Worm (Caenorhabditis elegans): ENCODE data around the gene pcm-1.

Gene pcm-1

ce11 chrV:5991490-5992069 is 27.9 kb upstream of the pcm-1 start:
- TF ChIP-seq pqm-1 (tag; optimal IDR thresholded peaks at IDR 0.05) (peak; percentile 20), elt-2 (tag; optimal IDR thresholded peaks at IDR 0.05) (peak; percentile 70), hmg-11 (tag; optimal IDR thresholded peaks at IDR 0.05) (peak; percentile 78), mml-1 (tag; optimal IDR thresholded peaks at IDR 0.05) (no peak), pha-4 (tag; optimal IDR thresholded peaks at IDR 0.05) (no peak), lin-39 (tag; optimal IDR thresholded peaks at IDR 0.05) (peak; percentile 57), unc-62 (GFP tag; optimal IDR thresholded peaks at IDR 0.05) (no peak), elt-3 (tag; optimal IDR thresholded peaks at IDR 0.05) (no peak), nhr-43 (tag; optimal IDR thresholded peaks at IDR 0.05; ENCODE audit: poor library complexity, severe bottlenecking) (no peak), jun-1 (tag; optimal IDR thresholded peaks at IDR 0.05) (no peak), egl-27 (tag; optimal IDR thresholded peaks at IDR 0.05) (peak; percentile 34), nhr-76 (tag; optimal IDR thresholded peaks at IDR 0.05) (no peak), ZK546.5 (tag; optimal IDR thresholded peaks at IDR 0.05) (no peak), fkh-2 (tag; optimal IDR thresholded peaks at IDR 0.05) (no peak), eor-1 (tag; optimal IDR thresholded peaks at IDR 0.05) (no peak), nhr-11 (tag; optimal IDR thresholded peaks at IDR 0.05) (no peak), aly-2 (tag; optimal IDR thresholded peaks at IDR 0.05) (no peak), snpc-4 (tag; optimal IDR thresholded peaks at IDR 0.05) (peak; percentile 26), sea-2 (GFP tag; optimal IDR thresholded peaks at IDR 0.05) (peak; percentile 44), fkh-10 (GFP tag; optimal IDR thresholded peaks at IDR 0.05) (peak; percentile 15), nhr-28 (tag; optimal IDR thresholded peaks at IDR 0.05) (no peak), nfya-1 (tag; optimal IDR thresholded peaks at IDR 0.05; ENCODE audit: insufficient read depth) (peak; percentile 68), mdl-1 (tag; optimal IDR thresholded peaks at IDR 0.05) (no peak), ceh-16 (tag; optimal IDR thresholded peaks at IDR 0.05) (no peak), ceh-28 (tag; optimal IDR thresholded peaks at IDR 0.05) (peak; percentile 25), tbx-2 (tag; optimal IDR thresholded peaks at IDR 0.05) (no peak), lsy-12 (tag; optimal IDR thresholded peaks at IDR 0.05) (no peak), skn-1 (tag; optimal IDR thresholded peaks at IDR 0.05) (peak; percentile 26), nhr-23 (tag; optimal IDR thresholded peaks at IDR 0.05) (no peak), daf-12 (tag; optimal IDR thresholded peaks at IDR 0.05) (no peak), lin-15B (tag; optimal IDR thresholded peaks at IDR 0.05) (peak; percentile 20)

- TF ChIP-seq nhr-237 (tag; optimal IDR thresholded peaks at IDR 0.05) = no peak
Observed at ce11 chrV:5990383-5990782, 26.7 kb upstream of the pcm-1 start, which contains the start of gene fut-8. TSS of gene fut-8 (minus strand) at chrV:5990483.

- TF ChIP-seq egl-5 (tag; optimal IDR thresholded peaks at IDR 0.05) (no peak), fkh-2 (tag; optimal IDR thresholded peaks at IDR 0.05) (no peak), ceh-28 (tag; optimal IDR thresholded peaks at IDR 0.05) (no peak), daf-12 (tag; optimal IDR thresholded peaks at IDR 0.05) (no peak), mdl-1 (tag; optimal IDR thresholded peaks at IDR 0.05) (no peak)
Observed at ce11 chrV:5986755-5987154, 23.1 kb upstream of the pcm-1 start, which contains the start of gene C10F3.7. TSS of gene C10F3.7 (minus strand) at chrV:5986855.

- TF ChIP-seq fos-1 (tag; optimal IDR thresholded peaks at IDR 0.05) = no peak
- no peak for TF ChIP-seq skn-1 (tag; optimal IDR thresholded peaks at IDR 0.05)
- no peak for TF ChIP-seq egl-27 (tag; optimal IDR thresholded peaks at IDR 0.05)
- TF ChIP-seq nhr-23 (tag; optimal IDR thresholded peaks at IDR 0.05) = no peak
- no peak for TF ChIP-seq elt-1 (tag; optimal IDR thresholded peaks at IDR 0.05)
- no peak for TF ChIP-seq ceh-9 (tag; optimal IDR thresholded peaks at IDR 0.05)
- no peak for TF ChIP-seq fkh-10 (GFP tag; optimal IDR thresholded peaks at IDR 0.05)
- TF ChIP-seq mdl-1 (tag; optimal IDR thresholded peaks at IDR 0.05) = no peak
- no peak for TF ChIP-seq lsy-12 (tag; optimal IDR thresholded peaks at IDR 0.05)
Observed at ce11 chrV:5984244-5984643, 20.6 kb upstream of the pcm-1 start.

All from whole organism, L3 larva.